Fruit fly (Drosophila melanogaster): Measurements from ENCODE around the gene Mp.

- no peak for TF ChIP-seq corto (GFP tag; optimal IDR thresholded peaks at IDR 0.05)
- TF ChIP-seq Stat92E (GFP tag; optimal IDR thresholded peaks at IDR 0.05): no peak
- no peak for TF ChIP-seq h (optimal IDR thresholded peaks at IDR 0.05)
- no peak for TF ChIP-seq ase (GFP tag; IDR thresholded peaks at IDR 0.05)
- TF ChIP-seq lov (optimal IDR thresholded peaks at IDR 0.05): no peak
- TF ChIP-seq lov (GFP tag; IDR thresholded peaks at IDR 0.05): no peak
- no peak for TF ChIP-seq gro (GFP tag; optimal IDR thresholded peaks at IDR 0.05)
- no peak for TF ChIP-seq tap (tag; optimal IDR thresholded peaks at IDR 0.05)
- no peak for TF ChIP-seq gce (GFP tag; IDR thresholded peaks at IDR 0.05)
- no peak for TF ChIP-seq CG32532 (GFP tag; IDR thresholded peaks at IDR 0.05)
- TF ChIP-seq aop (GFP tag; IDR thresholded peaks at IDR 0.05): no peak
- no peak for TF ChIP-seq dysf (GFP tag; IDR thresholded peaks at IDR 0.05)
- TF ChIP-seq tgo (GFP tag; IDR thresholded peaks at IDR 0.05): no peak
- no peak for TF ChIP-seq cas (GFP tag; IDR thresholded peaks at IDR 0.05)
Measured at dm6 chr3L:6999993-7000392, 1.4 kb downstream of the Mp start.
